Fruit fly (Drosophila melanogaster) S2 (cell line): ENCODE measurements around the gene CG5126.

Experiments used
- CG8478 ChIP-seq: fragments of >200 bp; optimal IDR thresholded peaks from 2 replicates; lab custom pipeline; 2018
- CTCF ChIP-seq, 2 experiments: fragments of >200 bp; optimal IDR thresholded peaks; 2 replicates each; lab custom pipeline; 2018

DNA sequence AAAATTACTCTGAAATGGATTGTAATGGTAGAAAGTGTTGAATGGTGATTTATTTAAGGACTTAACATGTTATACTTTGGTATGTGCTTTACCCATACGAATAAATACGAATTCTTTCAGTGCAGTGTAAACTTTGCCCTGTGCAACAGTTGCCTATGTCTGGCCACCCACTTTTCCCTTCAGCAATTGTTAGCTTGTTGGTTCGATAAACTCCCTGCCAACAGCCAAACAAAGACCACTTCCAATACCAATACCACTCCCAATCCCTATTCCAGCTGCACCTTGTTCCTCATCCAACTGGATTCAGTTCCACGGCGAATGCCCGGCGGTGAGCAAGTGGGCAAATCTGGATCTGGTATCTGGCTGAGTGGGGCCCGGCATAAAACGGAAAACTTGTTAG lies 20.1 kb upstream of the CG5126 start, which contains the start of gene CG14342:
- TF ChIP-seq CG8478 (lab: Kevin White, UChicago) (no peak), CTCF (optimal IDR thresholded peaks at IDR 0.05; lab: Kevin White, UChicago) (no peak)
